Fruit fly (Drosophila melanogaster) whole organism, embryonic: Measurements from ENCODE around the gene CG8369.

Experiments used
- Asciz ChIP-seq: fragments of 200-800 bp; sonication (Bioruptor generic); optimal IDR thresholded peaks from 2 replicates; lab custom pipeline; 2017; ENCODE audit warnings: missing biosample characterization, mild to moderate bottlenecking, missing genetic modification characterization, missing genetic modification reagents
- Bgb ChIP-seq: fragments of 200-800 bp; sonication (Bioruptor generic); IDR thresholded peaks from 2 replicates; pipeline ENCODE4 v1.3.6; 2022; ENCODE audit warnings: missing biosample characterization, missing genetic modification characterization; ENCODE audit not compliant: partially characterized antibody
- CG12659 ChIP-seq: fragments of 200-800 bp; sonication (Bioruptor generic); optimal IDR thresholded peaks from 3 replicates; lab custom pipeline; 2017; ENCODE audit warnings: mild to moderate bottlenecking, missing biosample characterization, missing genetic modification reagents, missing genetic modification characterization
- CG13123 ChIP-seq: fragments of 200-800 bp; sonication (Bioruptor generic); optimal IDR thresholded peaks from 2 replicates; lab custom pipeline; 2016; ENCODE audit warnings: missing biosample characterization, missing genetic modification characterization
- CG13296 ChIP-seq: fragments of 200-800 bp; sonication (Bioruptor generic); optimal IDR thresholded peaks from 3 replicates; lab custom pipeline; 2018; ENCODE audit warnings: missing biosample characterization, mild to moderate bottlenecking, missing genetic modification characterization
- CG15269 ChIP-seq: fragments of 200-800 bp; sonication (Bioruptor generic); optimal IDR thresholded peaks from 2 replicates; lab custom pipeline; 2018; ENCODE audit warnings: missing biosample characterization, mild to moderate bottlenecking, missing genetic modification characterization, moderate library complexity
- CG17912 ChIP-seq: fragments of 200-800 bp; sonication (Bioruptor generic); optimal IDR thresholded peaks from 2 replicates; lab custom pipeline; 2018; ENCODE audit warnings: missing biosample characterization, mild to moderate bottlenecking, missing genetic modification characterization
- CG3163 ChIP-seq: fragments of 200-800 bp; sonication (Bioruptor generic); optimal IDR thresholded peaks from 3 replicates; lab custom pipeline; 2016; ENCODE audit warnings: missing biosample characterization, missing genetic modification characterization
- CG3838 ChIP-seq: fragments of 200-800 bp; sonication (Bioruptor generic); optimal IDR thresholded peaks from 3 replicates; lab custom pipeline; 2016; ENCODE audit warnings: missing biosample characterization, missing genetic modification characterization
- CG42726 ChIP-seq: fragments of 200-800 bp; sonication (Bioruptor generic); IDR thresholded peaks from 2 replicates; pipeline ENCODE4 v1.3.6; 2022; ENCODE audit warnings: missing biosample characterization, missing genetic modification characterization; ENCODE audit not compliant: partially characterized antibody
- CG4404 ChIP-seq: fragments of 200-800 bp; sonication (Bioruptor generic); IDR thresholded peaks from 2 replicates; pipeline ENCODE4 v1.3.6; 2022; ENCODE audit warnings: missing biosample characterization, missing genetic modification characterization
- CG6272 ChIP-seq: fragments of 200-800 bp; sonication (Bioruptor generic); IDR thresholded peaks from 2 replicates; pipeline ENCODE4 v1.3.6; 2022; ENCODE audit warnings: missing biosample characterization, missing genetic modification characterization
- CG6791 ChIP-seq: fragments of 200-800 bp; sonication (Bioruptor generic); IDR thresholded peaks from 3 replicates; pipeline ENCODE4 v1.3.6; 2022; ENCODE audit warnings: missing biosample characterization, missing genetic modification characterization; ENCODE audit not compliant: partially characterized antibody
- Dfd ChIP-seq, 2 experiments: fragments of >200 bp; optimal IDR thresholded peaks; 2 replicates each; lab custom pipeline; 2017; ENCODE audit warnings: missing biosample characterization in 2 of 2, missing genetic modification characterization in 2 of 2
- Hr78 ChIP-seq, 2 experiments: fragments of 200-800 bp in 1 of 2; fragments of >200 bp in 1 of 2; sonication (Bioruptor generic) in 1 of 2; optimal IDR thresholded peaks; 2 replicates each; lab custom pipeline; 2017 to 2019; ENCODE audit warnings: missing biosample characterization in 2 of 2, missing genetic modification characterization in 2 of 2, mild to moderate bottlenecking in 1 of 2, moderate library complexity in 1 of 2
- Lhr ChIP-seq: fragments of 200-800 bp; sonication (Bioruptor generic); optimal IDR thresholded peaks from 3 replicates; lab custom pipeline; 2017; ENCODE audit warnings: mild to moderate bottlenecking, missing biosample characterization, missing genetic modification reagents, missing genetic modification characterization
- NK7.1 ChIP-seq: fragments of 200-800 bp; sonication (Bioruptor generic); optimal IDR thresholded peaks from 3 replicates; lab custom pipeline; 2016; ENCODE audit warnings: missing biosample characterization, missing genetic modification characterization
- Neu2 ChIP-seq: fragments of 200-800 bp; sonication (Bioruptor generic); optimal IDR thresholded peaks from 3 replicates; lab custom pipeline; 2016; ENCODE audit warnings: missing biosample characterization, missing genetic modification characterization, borderline replicate concordance
- Sox100B ChIP-seq: fragments of 200-800 bp; sonication (Bioruptor generic); optimal IDR thresholded peaks from 3 replicates; lab custom pipeline; 2018; ENCODE audit warnings: missing biosample characterization, mild to moderate bottlenecking, missing genetic modification characterization
- al ChIP-seq: fragments of 200-800 bp; sonication (Bioruptor generic); IDR thresholded peaks from 2 replicates; pipeline ENCODE4 v1.3.6; 2022; ENCODE audit warnings: missing biosample characterization, missing genetic modification characterization
- amos ChIP-seq: fragments of 200-800 bp; sonication (Bioruptor generic); IDR thresholded peaks from 2 replicates; pipeline ENCODE4 v1.3.6; 2022; ENCODE audit warnings: missing biosample characterization, missing genetic modification characterization; ENCODE audit not compliant: partially characterized antibody
- ase ChIP-seq: fragments of 200-800 bp; sonication (Bioruptor generic); IDR thresholded peaks from 3 replicates; pipeline ENCODE4 v1.3.6; 2022; ENCODE audit warnings: missing biosample characterization, missing genetic modification characterization
- az2 ChIP-seq: fragments of 200-800 bp; sonication (Bioruptor generic); optimal IDR thresholded peaks from 3 replicates; lab custom pipeline; 2016; ENCODE audit warnings: missing biosample characterization, missing genetic modification characterization
- bigmax ChIP-seq: fragments of 200-800 bp; sonication (Bioruptor generic); optimal IDR thresholded peaks from 2 replicates; lab custom pipeline; 2018; ENCODE audit warnings: missing biosample characterization, mild to moderate bottlenecking, missing genetic modification characterization
- bsh ChIP-seq, 2 experiments: fragments of 200-800 bp; sonication (Bioruptor generic); optimal IDR thresholded peaks; 2 replicates each; lab custom pipeline; 2017 to 2018; ENCODE audit warnings: mild to moderate bottlenecking in 2 of 2, missing biosample characterization in 2 of 2, missing genetic modification characterization in 2 of 2, moderate library complexity in 1 of 2
- cad ChIP-seq: fragments of >200 bp; optimal IDR thresholded peaks from 2 replicates; lab custom pipeline; 2017; ENCODE audit warnings: missing biosample characterization, missing genetic modification characterization
- cg ChIP-seq: fragments of 200-800 bp; sonication (Bioruptor generic); optimal IDR thresholded peaks from 3 replicates; lab custom pipeline; 2019; ENCODE audit warnings: missing biosample characterization, mild to moderate bottlenecking, missing genetic modification characterization, moderate library complexity
- chinmo ChIP-seq: fragments of 200-800 bp; sonication (Bioruptor generic); IDR thresholded peaks from 4 replicates; pipeline ENCODE4 v1.3.6; 2022; ENCODE audit warnings: missing biosample characterization, missing genetic modification characterization; ENCODE audit not compliant: partially characterized antibody
- chn ChIP-seq: fragments of 200-800 bp; sonication (Bioruptor generic); optimal IDR thresholded peaks from 2 replicates; lab custom pipeline; 2016; ENCODE audit warnings: missing biosample characterization, missing genetic modification characterization
- crp ChIP-seq, 2 experiments: fragments of 200-800 bp; sonication (Bioruptor generic); optimal IDR thresholded peaks; 2 replicates in 1 of 2; 3 replicates in 1 of 2; lab custom pipeline; 2017; ENCODE audit warnings: missing biosample characterization in 2 of 2, missing genetic modification characterization in 2 of 2, mild to moderate bottlenecking in 1 of 2, moderate library complexity in 1 of 2
- da ChIP-seq: fragments of 200-800 bp; sonication (Bioruptor generic); optimal IDR thresholded peaks from 2 replicates; lab custom pipeline; 2016; ENCODE audit warnings: missing biosample characterization, missing genetic modification characterization
- emc ChIP-seq: fragments of 200-800 bp; sonication (Bioruptor generic); optimal IDR thresholded peaks from 2 replicates; lab custom pipeline; 2016; ENCODE audit warnings: missing biosample characterization, missing genetic modification characterization
- gem ChIP-seq: fragments of 200-800 bp; sonication (Bioruptor generic); optimal IDR thresholded peaks from 2 replicates; lab custom pipeline; 2019; ENCODE audit warnings: missing biosample characterization, mild to moderate bottlenecking, missing genetic modification characterization, moderate library complexity
- hbn ChIP-seq: fragments of 200-800 bp; sonication (Bioruptor generic); IDR thresholded peaks from 2 replicates; pipeline ENCODE4 v1.3.6; 2022; ENCODE audit warnings: missing biosample characterization, missing genetic modification characterization; ENCODE audit not compliant: partially characterized antibody
- her ChIP-seq: fragments of 200-800 bp; sonication (Bioruptor generic); optimal IDR thresholded peaks from 2 replicates; lab custom pipeline; 2016; ENCODE audit warnings: missing biosample characterization, missing genetic modification characterization
- hkb ChIP-seq, 2 experiments: fragments of 200-800 bp in 1 of 2; fragments of >200 bp in 1 of 2; sonication (Bioruptor generic) in 1 of 2; IDR thresholded peaks in 1 of 2; optimal IDR thresholded peaks in 1 of 2; 2 replicates each; pipeline versions ENCODE4 v1.3.6 to Lab custom; 2017 to 2022; ENCODE audit warnings: missing biosample characterization in 1 of 2, missing genetic modification characterization in 1 of 2
- lov ChIP-seq, 2 experiments: fragments of 200-800 bp in 1 of 2; fragments of >200 bp in 1 of 2; sonication (Bioruptor generic) in 1 of 2; IDR thresholded peaks in 1 of 2; optimal IDR thresholded peaks in 1 of 2; 2 replicates in 1 of 2; 3 replicates in 1 of 2; pipeline versions ENCODE4 v1.3.6 to Lab custom; 2017 to 2022; ENCODE audit warnings: missing biosample characterization in 1 of 2, missing genetic modification characterization in 1 of 2
- nom ChIP-seq: fragments of 200-800 bp; sonication (Bioruptor generic); optimal IDR thresholded peaks from 2 replicates; lab custom pipeline; 2017; ENCODE audit warnings: missing biosample characterization, missing genetic modification characterization, mild to moderate bottlenecking, moderate library complexity, missing genetic modification reagents
- pzg ChIP-seq: fragments of 200-800 bp; sonication (Bioruptor generic); optimal IDR thresholded peaks from 3 replicates; lab custom pipeline; 2018; ENCODE audit warnings: missing biosample characterization, mild to moderate bottlenecking, missing genetic modification characterization, moderate library complexity
- rib ChIP-seq: fragments of 200-800 bp; sonication (Bioruptor generic); IDR thresholded peaks from 2 replicates; pipeline ENCODE4 v1.3.6; 2022; ENCODE audit warnings: missing biosample characterization, missing genetic modification characterization
- row ChIP-seq: fragments of 200-800 bp; sonication (Bioruptor generic); IDR thresholded peaks from 3 replicates; pipeline ENCODE4 v1.3.6; 2022; ENCODE audit warnings: missing biosample characterization, missing genetic modification characterization
- schlank ChIP-seq: fragments of 200-800 bp; sonication (Bioruptor generic); optimal IDR thresholded peaks from 2 replicates; lab custom pipeline; 2018; ENCODE audit warnings: missing biosample characterization, mild to moderate bottlenecking, missing genetic modification characterization
- scrt ChIP-seq: fragments of 200-800 bp; sonication (Bioruptor generic); optimal IDR thresholded peaks from 2 replicates; lab custom pipeline; 2018; ENCODE audit warnings: missing biosample characterization, mild to moderate bottlenecking, missing genetic modification characterization, moderate library complexity
- sim ChIP-seq: fragments of 200-800 bp; sonication (Bioruptor generic); IDR thresholded peaks from 2 replicates; pipeline ENCODE4 v1.3.6; 2022; ENCODE audit warnings: missing biosample characterization, missing genetic modification characterization
- slou ChIP-seq: fragments of 200-800 bp; sonication (Bioruptor generic); optimal IDR thresholded peaks from 3 replicates; lab custom pipeline; 2016; ENCODE audit warnings: missing biosample characterization, missing genetic modification characterization
- tx ChIP-seq: fragments of 200-800 bp; sonication (Bioruptor generic); optimal IDR thresholded peaks from 2 replicates; lab custom pipeline; 2016; ENCODE audit warnings: missing biosample characterization, missing genetic modification characterization
- unpg ChIP-seq: fragments of 200-800 bp; sonication (Bioruptor generic); optimal IDR thresholded peaks from 3 replicates; lab custom pipeline; 2018; ENCODE audit warnings: missing biosample characterization, mild to moderate bottlenecking, missing genetic modification characterization, moderate library complexity
- z ChIP-seq: fragments of 200-800 bp; sonication (Bioruptor generic); IDR thresholded peaks from 3 replicates; pipeline ENCODE4 v1.3.6; 2022; ENCODE audit warnings: missing biosample characterization, missing genetic modification characterization
- zf30C ChIP-seq: fragments of 200-800 bp; sonication (Bioruptor generic); optimal IDR thresholded peaks from 3 replicates; lab custom pipeline; 2018; ENCODE audit warnings: missing biosample characterization, mild to moderate bottlenecking, missing genetic modification characterization

CG8369 gene

dm6 chr3R:8862662-8863082 is 40.9 kb downstream of the CG8369 start (continued):
- no peak for TF ChIP-seq crp (GFP tag; optimal IDR thresholded peaks at IDR 0.05; lab: Kevin White, UChicago)
- TF ChIP-seq CG12659 (GFP tag; lab: Kevin White, UChicago): no peak
- TF ChIP-seq CG3163 (GFP tag; lab: Kevin White, UChicago): no peak
- TF ChIP-seq CG6272 (GFP tag; lab: Robert Waterston, UW): no peak
- no peak for TF ChIP-seq az2 (GFP tag; lab: Kevin White, UChicago)
- TF ChIP-seq chn (GFP tag; lab: Kevin White, UChicago): no peak
- TF ChIP-seq CG13123 (GFP tag; lab: Kevin White, UChicago): no peak
- no peak for TF ChIP-seq da (GFP tag; lab: Kevin White, UChicago)
- TF ChIP-seq cg (GFP tag; lab: Kevin White, UChicago): no peak
- TF ChIP-seq slou (GFP tag; lab: Kevin White, UChicago): no peak
- TF ChIP-seq her (GFP tag; lab: Kevin White, UChicago): no peak
- no peak for TF ChIP-seq hkb (optimal IDR thresholded peaks at IDR 0.05; lab: Kevin White, UChicago)
- TF ChIP-seq hkb (GFP tag; IDR thresholded peaks at IDR 0.05; lab: Robert Waterston, UW): 0 out of 2 replicates have a peak, but pooled peaks have one; percentile 10
- no peak for TF ChIP-seq al
- no peak for TF ChIP-seq CG3838
- TF ChIP-seq lov (optimal IDR thresholded peaks at IDR 0.05; lab: Kevin White, UChicago): no peak
- TF ChIP-seq lov (GFP tag; IDR thresholded peaks at IDR 0.05; lab: Robert Waterston, UW): no peak
- peak; percentile 45 for TF ChIP-seq CG13296 (GFP tag; lab: Kevin White, UChicago)
- no peak for TF ChIP-seq Neu2 (GFP tag; lab: Kevin White, UChicago)
- TF ChIP-seq chinmo (GFP tag; lab: Robert Waterston, UW): peak; percentile 81; the same call in 1 of the 4 replicates
- no peak for TF ChIP-seq scrt (GFP tag; lab: Kevin White, UChicago)
- no peak for TF ChIP-seq gem (tag; lab: Kevin White, UChicago)
- no peak for TF ChIP-seq schlank (tag; lab: Kevin White, UChicago)
- TF ChIP-seq Asciz: no peak
- no peak for TF ChIP-seq NK7.1
- no peak for TF ChIP-seq Lhr (GFP tag; lab: Kevin White, UChicago)
- TF ChIP-seq nom (GFP tag; lab: Kevin White, UChicago): peak; percentile 60
- TF ChIP-seq bsh (GFP tag; optimal IDR thresholded peaks at IDR 0.05; lab: Kevin White, UChicago): peak in 1 of 2 experiments; percentile 18
- TF ChIP-seq z (GFP tag; lab: Robert Waterston, UW): no peak
- TF ChIP-seq CG4404 (GFP tag; lab: Robert Waterston, UW): no peak
- no peak for TF ChIP-seq unpg
- peak; percentile 82 for TF ChIP-seq Bgb (GFP tag; lab: Robert Waterston, UW)
- no peak for TF ChIP-seq pzg (GFP tag; lab: Kevin White, UChicago)
- no peak for TF ChIP-seq CG15269 (tag; lab: Kevin White, UChicago)
- TF ChIP-seq CG17912: no peak
- no peak for TF ChIP-seq rib
- TF ChIP-seq sim (GFP tag; lab: Robert Waterston, UW): no peak
- no peak for TF ChIP-seq Sox100B (GFP tag; lab: Kevin White, UChicago)
- peak; percentile 85 for TF ChIP-seq CG42726 (GFP tag; lab: Robert Waterston, UW)
- no peak for TF ChIP-seq bigmax (GFP tag; lab: Kevin White, UChicago)
- TF ChIP-seq row (GFP tag; lab: Robert Waterston, UW): no peak
- TF ChIP-seq hbn: peak; percentile 48; the same call in 1 of the 2 replicates
- TF ChIP-seq amos (GFP tag; lab: Robert Waterston, UW): peak; percentile 88
- TF ChIP-seq ase (GFP tag; lab: Robert Waterston, UW): no peak
- TF ChIP-seq cad (GFP tag; lab: Kevin White, UChicago): no peak
- no peak for TF ChIP-seq Hr78 (GFP tag; optimal IDR thresholded peaks at IDR 0.05; lab: Kevin White, UChicago)
- TF ChIP-seq tx (GFP tag; lab: Kevin White, UChicago): no peak
- no peak for TF ChIP-seq zf30C
- TF ChIP-seq Dfd (GFP tag; optimal IDR thresholded peaks at IDR 0.05; lab: Kevin White, UChicago): no peak
- TF ChIP-seq emc (GFP tag; lab: Kevin White, UChicago): no peak
- peak; percentile 97 for TF ChIP-seq CG6791 (GFP tag; lab: Robert Waterston, UW)
